Fruit fly (Drosophila melanogaster) whole organism, embryonic: Measurements from ENCODE around the gene siz.
A peak's percentile ranks its signal among the peaks of the same experiment; 100 is the strongest.

Source experiments
- BEAF-32 ChIP-seq: fragments of 200-800 bp; sonication (Bioruptor generic); optimal IDR thresholded peaks from 3 replicates; lab custom pipeline; 2017; ENCODE audit warnings: missing biosample characterization, missing genetic modification characterization, mild to moderate bottlenecking, moderate library complexity, missing genetic modification reagents
- CG11695 ChIP-seq: fragments of 200-800 bp; sonication (Bioruptor generic); IDR thresholded peaks from 3 replicates; pipeline ENCODE4 v1.3.6; 2022; ENCODE audit warnings: missing biosample characterization, missing genetic modification characterization
- CG13775 ChIP-seq: fragments of 200-800 bp; sonication (Bioruptor generic); optimal IDR thresholded peaks from 3 replicates; lab custom pipeline; 2017; ENCODE audit warnings: missing biosample characterization, mild to moderate bottlenecking, missing genetic modification characterization
- CG18764 ChIP-seq: fragments of 200-800 bp; sonication (Bioruptor generic); optimal IDR thresholded peaks from 3 replicates; lab custom pipeline; 2016; ENCODE audit warnings: missing biosample characterization, missing genetic modification characterization
- Xrp1 ChIP-seq: fragments of 200-800 bp; sonication (Bioruptor generic); IDR thresholded peaks from 2 replicates; pipeline ENCODE4 v1.3.6; 2022; ENCODE audit warnings: missing biosample characterization, missing genetic modification characterization
- fd102C ChIP-seq: fragments of 200-800 bp; sonication (Bioruptor generic); optimal IDR thresholded peaks from 2 replicates; lab custom pipeline; 2018; ENCODE audit warnings: missing biosample characterization, mild to moderate bottlenecking, missing genetic modification characterization, moderate library complexity
- prd ChIP-seq, 3 experiments: fragments of >200 bp in 2 of 3; fragments of 200-800 bp in 1 of 3; sonication (Bioruptor generic) in 1 of 3; optimal IDR thresholded peaks in 2 of 3; IDR thresholded peaks in 1 of 3; 2 replicates in 2 of 3; 3 replicates in 1 of 3; pipeline versions ENCODE4 v1.3.6 to Lab custom; 2017 to 2022; ENCODE audit warnings: missing biosample characterization in 1 of 3, missing genetic modification characterization in 1 of 3

DNA sequence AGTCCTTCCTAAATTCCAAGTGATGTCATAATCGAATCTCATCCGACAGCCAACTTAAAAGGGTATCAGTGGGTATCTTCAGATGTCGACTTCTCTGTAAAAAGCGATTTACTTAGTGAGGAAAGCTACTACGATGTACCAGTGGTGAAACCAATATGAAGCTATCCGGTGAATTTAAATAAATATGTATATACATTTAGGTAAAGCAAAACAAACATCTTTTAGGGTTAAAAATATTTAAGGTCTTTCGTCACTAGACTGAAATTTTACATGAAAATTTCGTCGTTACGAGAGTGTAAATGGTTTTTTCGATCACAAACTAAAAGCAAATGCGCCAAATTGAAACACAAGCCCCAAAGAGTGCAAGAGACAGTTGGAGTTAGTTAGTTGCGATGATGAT lies 72.5 kb downstream of the siz start:
- TF ChIP-seq CG11695 (GFP tag; lab: Robert Waterston, UW) (no peak), prd (optimal IDR thresholded peaks at IDR 0.05; lab: Kevin White, UChicago) (no peak), prd (GFP tag; IDR thresholded peaks at IDR 0.05; lab: Robert Waterston, UW) (peak; percentile 38; the same call in 1 of the 3 replicates), CG18764 (no peak), fd102C (GFP tag; lab: Kevin White, UChicago) (no peak), CG13775 (GFP tag; lab: Kevin White, UChicago) (no peak), Xrp1 (GFP tag; lab: Robert Waterston, UW) (0 out of 2 replicates have a peak, but pooled peaks have one; percentile 12), BEAF-32 (GFP tag; lab: Kevin White, UChicago) (no peak)
